Worm (Caenorhabditis elegans) whole organism, L1 larva: ENCODE data around the gene twk-31.

Source experiments
- Y116A8C.19 ChIP-seq: sonication (generic microtip); optimal IDR thresholded peaks from 2 replicates; lab custom pipeline; 2016; ENCODE audit warnings: missing compliant biosample characterization, missing genetic modification characterization, borderline replicate concordance
- alr-1 ChIP-seq: fragments of 200-800 bp; sonication (Bioruptor generic); optimal IDR thresholded peaks from 2 replicates; lab custom pipeline; 2018; ENCODE audit warnings: borderline replicate concordance, mild to moderate bottlenecking, missing genetic modification characterization, missing compliant biosample characterization
- aly-2 ChIP-seq: fragments of 150-350 bp; optimal IDR thresholded peaks from 2 replicates; lab custom pipeline; 2014; ENCODE audit warnings: missing biosample characterization, missing genetic modification characterization
- blmp-1 ChIP-seq: fragments of 150-350 bp; optimal IDR thresholded peaks from 2 replicates; lab custom pipeline; 2014; ENCODE audit warnings: missing biosample characterization, missing genetic modification characterization
- ceh-8 ChIP-seq: fragments of 200-800 bp; sonication (Bioruptor generic); optimal IDR thresholded peaks from 2 replicates; lab custom pipeline; 2018; ENCODE audit warnings: mild to moderate bottlenecking, missing genetic modification characterization, moderate library complexity, missing compliant biosample characterization
- ceh-82 ChIP-seq, 3 experiments: fragments of 150-350 bp in 1 of 3; sonication (generic microtip) in 2 of 3; optimal IDR thresholded peaks; 2 replicates each; lab custom pipeline; 2014 to 2017; ENCODE audit warnings: missing biosample characterization in 3 of 3, missing genetic modification characterization in 3 of 3
- ces-1 ChIP-seq: fragments of 150-350 bp; optimal IDR thresholded peaks from 2 replicates; lab custom pipeline; 2014; ENCODE audit warnings: missing biosample characterization, missing genetic modification reagents, missing genetic modification characterization
- dsc-1 ChIP-seq: sonication (generic microtip); optimal IDR thresholded peaks from 2 replicates; lab custom pipeline; 2016; ENCODE audit warnings: mild to moderate bottlenecking, missing genetic modification characterization, missing compliant biosample characterization
- efl-3 ChIP-seq: fragments of 200-800 bp; sonication (Bioruptor generic); optimal IDR thresholded peaks from 2 replicates; lab custom pipeline; 2018; ENCODE audit warnings: mild to moderate bottlenecking, missing genetic modification characterization, missing compliant biosample characterization
- elt-3 ChIP-seq, 6 experiments: fragments of 150-350 bp in 1 of 6; sonication (generic microtip); optimal IDR thresholded peaks; 2 replicates each; lab custom pipeline; 2017 to 2018; ENCODE audit warnings: missing biosample characterization in 6 of 6, missing genetic modification characterization in 6 of 6, inconsistent platforms in 1 of 6
- fkh-4 ChIP-seq: sonication (generic microtip); optimal IDR thresholded peaks from 2 replicates; lab custom pipeline; 2016; ENCODE audit warnings: missing compliant biosample characterization, missing genetic modification characterization, borderline replicate concordance
- fos-1 ChIP-seq: fragments of 150-350 bp; optimal IDR thresholded peaks from 2 replicates; lab custom pipeline; 2014; ENCODE audit warnings: missing biosample characterization, missing genetic modification characterization
- grh-1 ChIP-seq: fragments of 200-800 bp; sonication (Bioruptor generic); IDR thresholded peaks from 2 replicates; pipeline ENCODE4 v1.3.6; 2022; ENCODE audit warnings: missing genetic modification reagents, missing genetic modification characterization, missing compliant biosample characterization
- hlh-4 ChIP-seq: sonication (generic microtip); optimal IDR thresholded peaks from 2 replicates; lab custom pipeline; 2016; ENCODE audit warnings: mild to moderate bottlenecking, missing genetic modification characterization, missing compliant biosample characterization
- hpl-2 ChIP-seq: fragments of 150-350 bp; optimal IDR thresholded peaks from 2 replicates; lab custom pipeline; 2014; ENCODE audit warnings: missing biosample characterization, missing genetic modification reagents, missing genetic modification characterization
- irx-1 ChIP-seq: sonication (generic microtip); optimal IDR thresholded peaks from 2 replicates; lab custom pipeline; 2016; ENCODE audit warnings: missing genetic modification characterization, missing compliant biosample characterization
- isw-1 ChIP-seq: fragments of 200-800 bp; sonication (Bioruptor generic); IDR thresholded peaks from 2 replicates; pipeline ENCODE4 v1.3.6; 2022; ENCODE audit warnings: missing genetic modification characterization, missing compliant biosample characterization
- jun-1 ChIP-seq: fragments of 150-350 bp; optimal IDR thresholded peaks from 2 replicates; lab custom pipeline; 2014; ENCODE audit warnings: missing biosample characterization, missing genetic modification reagents, missing genetic modification characterization
- lin-14 ChIP-seq: fragments of 200-800 bp; sonication (Bioruptor generic); optimal IDR thresholded peaks from 2 replicates; lab custom pipeline; 2018; ENCODE audit warnings: mild to moderate bottlenecking, missing genetic modification characterization, moderate library complexity, missing compliant biosample characterization
- lin-15B ChIP-seq: fragments of 150-350 bp; sonication (generic microtip); optimal IDR thresholded peaks from 3 replicates; lab custom pipeline; 2014; ENCODE audit warnings: missing biosample characterization, missing genetic modification characterization
- lin-39 ChIP-seq: fragments of 150-350 bp; optimal IDR thresholded peaks from 2 replicates; lab custom pipeline; 2014; ENCODE audit warnings: missing biosample characterization, missing genetic modification reagents, missing genetic modification characterization
- lir-3 ChIP-seq: sonication (generic microtip); optimal IDR thresholded peaks from 2 replicates; lab custom pipeline; 2016; ENCODE audit warnings: mild to moderate bottlenecking, missing genetic modification characterization, moderate library complexity, missing compliant biosample characterization; ENCODE audit not compliant: poor library complexity
- nhr-11 ChIP-seq: fragments of 150-350 bp; optimal IDR thresholded peaks from 2 replicates; lab custom pipeline; 2014; ENCODE audit warnings: missing biosample characterization, missing genetic modification characterization
- nhr-12 ChIP-seq: sonication (generic microtip); optimal IDR thresholded peaks from 2 replicates; lab custom pipeline; 2017; ENCODE audit warnings: missing biosample characterization, missing genetic modification characterization
- nhr-19 ChIP-seq: fragments of 200-800 bp; sonication (Bioruptor generic); conservative IDR thresholded peaks from 2 replicates; pipeline ENCODE4 v1.3.6; 2022; ENCODE audit warnings: missing genetic modification characterization, missing compliant biosample characterization
- nhr-20 ChIP-seq: sonication (generic microtip); optimal IDR thresholded peaks from 2 replicates; lab custom pipeline; 2016; ENCODE audit warnings: mild to moderate bottlenecking, missing genetic modification characterization, missing compliant biosample characterization
- nhr-28 ChIP-seq: fragments of 150-350 bp; optimal IDR thresholded peaks from 2 replicates; lab custom pipeline; 2014; ENCODE audit warnings: missing biosample characterization, missing genetic modification characterization
- nhr-47 ChIP-seq: sonication (generic microtip); optimal IDR thresholded peaks from 2 replicates; lab custom pipeline; 2016; ENCODE audit warnings: mild to moderate bottlenecking, missing genetic modification characterization, moderate library complexity, missing compliant biosample characterization
- nhr-71 ChIP-seq: sonication (generic microtip); optimal IDR thresholded peaks from 2 replicates; lab custom pipeline; 2016; ENCODE audit warnings: mild to moderate bottlenecking, missing genetic modification characterization, moderate library complexity, missing compliant biosample characterization
- nhr-84 ChIP-seq: sonication (generic microtip); optimal IDR thresholded peaks from 2 replicates; lab custom pipeline; 2017; ENCODE audit warnings: missing biosample characterization, missing genetic modification characterization
- pax-3 ChIP-seq: fragments of 200-800 bp; sonication (Bioruptor generic); optimal IDR thresholded peaks from 2 replicates; lab custom pipeline; 2018; ENCODE audit warnings: mild to moderate bottlenecking, missing genetic modification characterization, moderate library complexity, missing compliant biosample characterization
- pqm-1 ChIP-seq: sonication (generic microtip); optimal IDR thresholded peaks from 3 replicates; lab custom pipeline; 2017; ENCODE audit warnings: missing biosample characterization, missing genetic modification characterization
- snpc-4 ChIP-seq: fragments of 150-350 bp; optimal IDR thresholded peaks from 2 replicates; lab custom pipeline; 2014; ENCODE audit warnings: missing biosample characterization, missing genetic modification characterization
- snu-23 ChIP-seq: sonication (generic microtip); optimal IDR thresholded peaks from 2 replicates; lab custom pipeline; 2016; ENCODE audit warnings: missing genetic modification characterization, missing compliant biosample characterization
- sox-4 ChIP-seq: sonication (generic microtip); optimal IDR thresholded peaks from 2 replicates; lab custom pipeline; 2016; ENCODE audit warnings: missing genetic modification characterization, missing compliant biosample characterization
- sup-37 ChIP-seq: fragments of 200-800 bp; sonication (Bioruptor generic); optimal IDR thresholded peaks from 2 replicates; lab custom pipeline; 2018; ENCODE audit warnings: mild to moderate bottlenecking, missing genetic modification characterization, missing compliant biosample characterization
- swsn-7 ChIP-seq: sonication (generic microtip); optimal IDR thresholded peaks from 2 replicates; lab custom pipeline; 2016; ENCODE audit warnings: missing genetic modification characterization, missing compliant biosample characterization
- tbx-2 ChIP-seq: sonication (generic microtip); optimal IDR thresholded peaks from 2 replicates; lab custom pipeline; 2016; ENCODE audit warnings: missing genetic modification characterization, missing compliant biosample characterization
- unc-30 ChIP-seq: sonication (generic microtip); optimal IDR thresholded peaks from 2 replicates; lab custom pipeline; 2017; ENCODE audit warnings: missing biosample characterization, missing genetic modification characterization
- unc-98 ChIP-seq: fragments of 200-800 bp; sonication (Bioruptor generic); IDR thresholded peaks from 2 replicates; pipeline ENCODE4 v1.3.6; 2022; ENCODE audit warnings: missing genetic modification characterization, missing compliant biosample characterization
- vab-15 ChIP-seq: sonication (generic microtip); optimal IDR thresholded peaks from 2 replicates; lab custom pipeline; 2017; ENCODE audit warnings: missing genotype, mild to moderate bottlenecking, missing genetic modification characterization, missing compliant biosample characterization
- xbp-1 ChIP-seq: sonication (generic microtip); optimal IDR thresholded peaks from 2 replicates; lab custom pipeline; 2016; ENCODE audit warnings: missing genetic modification characterization, missing compliant biosample characterization
- zag-1 ChIP-seq: fragments of 150-350 bp; optimal IDR thresholded peaks from 2 replicates; lab custom pipeline; 2014; ENCODE audit warnings: missing biosample characterization, missing genetic modification characterization
- ztf-11 ChIP-seq, 2 experiments: sonication (generic microtip); optimal IDR thresholded peaks; 2 replicates each; lab custom pipeline; 2016 to 2017; ENCODE audit warnings: missing genetic modification characterization in 2 of 2, missing biosample characterization in 1 of 2, missing compliant biosample characterization in 1 of 2
- ztf-4 ChIP-seq: fragments of 150-350 bp; optimal IDR thresholded peaks from 2 replicates; lab custom pipeline; 2014; ENCODE audit warnings: missing biosample characterization, missing genetic modification characterization

The twk-31 gene

DNA sequence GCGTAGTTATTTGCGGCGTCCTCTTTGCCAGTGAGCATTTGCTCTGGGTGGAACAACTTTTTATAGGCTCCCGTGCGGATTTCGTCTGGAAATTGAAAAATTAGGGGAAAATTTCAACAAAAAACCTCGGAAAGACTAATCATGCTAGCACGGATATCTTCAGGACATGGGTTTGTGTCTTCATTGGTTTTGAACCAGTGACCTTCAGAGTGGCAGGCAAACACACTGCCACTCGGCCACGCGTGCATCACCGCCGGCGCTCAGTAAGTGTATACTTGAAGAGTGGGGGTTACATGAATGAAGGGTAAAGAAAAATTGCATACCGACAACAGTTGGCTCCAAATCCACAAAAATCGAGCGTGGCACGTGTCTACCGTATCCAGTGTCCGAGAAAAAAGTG lies 39.2 kb upstream of the twk-31 start (continued):
- TF ChIP-seq efl-3 (no peak), alr-1 (no peak), lin-14 (GFP tag; lab: Kevin White, UChicago) (peak; percentile 55), jun-1 (tag; lab: Kevin White, UChicago) (no peak), ztf-11 (tag; optimal IDR thresholded peaks at IDR 0.05; lab: Kevin White, UChicago) (peak in 1 of 2 experiments; percentile 53), pqm-1 (no peak), snu-23 (GFP tag; lab: Kevin White, UChicago) (peak; percentile 78), ztf-4 (tag; lab: Kevin White, UChicago) (no peak), nhr-19 (GFP tag; lab: Robert Waterston, UW) (peak; percentile 69), nhr-28 (tag; lab: Kevin White, UChicago) (no peak), hpl-2 (GFP tag; lab: Kevin White, UChicago) (no peak), swsn-7 (tag; lab: Kevin White, UChicago) (peak; percentile 57), sox-4 (no peak), isw-1 (peak; percentile 42), ceh-8 (GFP tag; lab: Kevin White, UChicago) (no peak), lin-39 (tag; lab: Kevin White, UChicago) (peak; percentile 1), lir-3 (tag; lab: Kevin White, UChicago) (no peak), aly-2 (tag; lab: Kevin White, UChicago) (no peak), nhr-11 (tag; lab: Kevin White, UChicago) (no peak), nhr-71 (tag; lab: Kevin White, UChicago) (no peak), grh-1 (GFP tag; lab: Robert Waterston, UW) (no peak), pax-3 (tag; lab: Kevin White, UChicago) (peak; percentile 32), xbp-1 (tag; lab: Kevin White, UChicago) (peak; percentile 62), elt-3 (tag; optimal IDR thresholded peaks at IDR 0.05; lab: Kevin White, UChicago) (peak in 1 of 6 experiments; percentile 10), nhr-84 (tag; lab: Kevin White, UChicago) (no peak), Y116A8C.19 (no peak), hlh-4 (no peak), nhr-47 (tag; lab: Kevin White, UChicago) (peak; percentile 82), ces-1 (no peak), snpc-4 (tag; lab: Kevin White, UChicago) (peak; percentile 50), nhr-20 (tag; lab: Kevin White, UChicago) (peak; percentile 65), ceh-82 (tag; optimal IDR thresholded peaks at IDR 0.05; lab: Kevin White, UChicago) (peak; percentile 41 to 82 (median 49)), zag-1 (tag; lab: Kevin White, UChicago) (no peak), sup-37 (GFP tag; lab: Kevin White, UChicago) (no peak), unc-30 (tag; lab: Kevin White, UChicago) (no peak), vab-15 (peak; percentile 55), tbx-2 (peak; percentile 64), fos-1 (tag; lab: Kevin White, UChicago) (peak; percentile 49), lin-15B (tag; lab: Kevin White, UChicago) (no peak), blmp-1 (tag; lab: Kevin White, UChicago) (no peak), irx-1 (peak; percentile 60), dsc-1 (peak; percentile 65), unc-98 (GFP tag; lab: Robert Waterston, UW) (0 out of 2 replicates have a peak, but pooled peaks have one; percentile 20), fkh-4 (tag; lab: Kevin White, UChicago) (no peak), nhr-12 (tag; lab: Kevin White, UChicago) (no peak)
